Worm (Caenorhabditis elegans): Measurements from ENCODE around the gene F56D5.6.

The F56D5.6 gene

DNA sequence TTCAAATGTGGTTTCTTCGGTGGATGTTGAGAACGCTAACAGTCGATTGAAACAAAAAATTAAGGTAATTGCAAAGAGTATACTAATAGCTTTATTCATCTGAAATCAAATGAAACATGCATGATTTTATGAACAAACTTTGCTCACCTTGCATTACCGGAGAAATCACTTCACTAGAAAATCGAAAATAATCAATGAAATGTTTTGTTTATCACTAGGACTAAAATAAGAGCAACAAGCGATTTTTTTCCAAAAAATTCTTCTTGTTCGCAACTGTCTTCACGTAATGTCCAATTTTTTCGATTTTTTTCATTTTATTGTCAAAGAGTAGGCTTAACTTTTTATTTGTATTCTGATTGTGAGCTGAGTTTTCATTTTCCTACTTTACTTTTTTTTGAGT, 20.7 kb downstream of the F56D5.6 start, which contains the start of gene F56D5.9:
Gene F56D5.9 (minus strand): TSS at position 101 of the 400 bp plus-strand sequence.
- TF ChIP-seq vab-15 (tag; optimal IDR thresholded peaks at IDR 0.05) (no peak), efl-1 (optimal IDR thresholded peaks at IDR 0.05) (no peak), efl-1 (GFP tag; optimal IDR thresholded peaks at IDR 0.05 in 1 of 2) (peak in 1 of 2 experiments; percentile 62)

DNA sequence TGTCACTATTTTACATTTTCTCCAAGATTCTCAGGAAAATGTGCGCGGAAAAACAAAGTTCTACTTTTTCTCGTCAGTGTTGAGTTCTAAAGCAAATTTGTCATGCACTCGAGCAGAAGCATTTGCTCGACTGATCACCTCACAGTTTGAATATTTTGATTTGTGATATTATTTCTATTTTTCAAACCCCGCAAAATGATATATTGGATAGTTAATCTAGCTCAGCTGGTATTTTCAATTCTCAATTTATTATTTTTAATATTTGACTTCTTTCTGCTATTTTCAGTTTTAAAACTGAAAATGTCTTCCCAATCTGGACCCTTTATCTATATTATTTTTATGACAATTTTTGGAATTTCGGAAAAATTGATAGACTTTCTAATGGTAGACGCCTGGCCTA, 21.4 kb downstream of the F56D5.6 start, which contains the start of gene srxa-2:
Gene srxa-2 (plus strand): TSS at position 301 of the 400 bp plus-strand sequence.
- TF ChIP-seq unc-130 (tag; optimal IDR thresholded peaks at IDR 0.05) (no peak), fkh-8 (tag; optimal IDR thresholded peaks at IDR 0.05) (peak; percentile 7)

DNA sequence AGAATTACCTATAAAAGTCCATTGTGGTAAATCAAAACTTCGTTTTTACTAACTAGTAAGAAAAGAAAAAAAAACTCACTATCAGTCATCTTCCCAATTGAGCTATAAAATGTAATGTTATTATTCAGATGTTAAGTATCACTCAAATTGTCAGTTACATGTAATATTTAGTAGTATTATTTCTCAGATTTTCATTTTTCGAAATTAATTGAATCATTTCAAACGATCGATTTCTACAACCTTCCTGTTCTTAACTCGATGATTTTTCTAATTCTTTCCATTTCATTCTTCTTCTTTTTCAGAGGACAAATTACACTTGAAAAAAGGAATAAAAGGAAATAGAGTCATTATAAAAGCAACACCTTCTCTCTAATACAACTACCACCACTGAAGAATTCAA, 26.2 kb downstream of the F56D5.6 start, which contains the start of gene F59B8.1:
Gene F59B8.1 (plus strand): TSS at position 301 of the 400 bp plus-strand sequence.
- TF ChIP-seq efl-3 (GFP tag; optimal IDR thresholded peaks at IDR 0.05) (no peak), ztf-11 (tag; optimal IDR thresholded peaks at IDR 0.05) (no peak), tlp-1 (tag; optimal IDR thresholded peaks at IDR 0.05) (no peak), aly-2 (tag; optimal IDR thresholded peaks at IDR 0.05) (no peak), fkh-4 (tag; optimal IDR thresholded peaks at IDR 0.05; ENCODE audit: borderline replicate concordance) (no peak), F16B12.6 (tag; optimal IDR thresholded peaks at IDR 0.05) (no peak), egl-27 (tag; optimal IDR thresholded peaks at IDR 0.05) (no peak), nhr-77 (tag; optimal IDR thresholded peaks at IDR 0.05) (no peak), C04F5.9 (tag; optimal IDR thresholded peaks at IDR 0.05) (no peak), zip-4 (GFP tag; optimal IDR thresholded peaks at IDR 0.05) (no peak), egl-13 (tag; optimal IDR thresholded peaks at IDR 0.05) (no peak), aha-1 (tag; optimal IDR thresholded peaks at IDR 0.05) (no peak), nhr-28 (tag; optimal IDR thresholded peaks at IDR 0.05) (no peak), fkh-8 (tag; optimal IDR thresholded peaks at IDR 0.05) (no peak), elt-3 (tag; optimal IDR thresholded peaks at IDR 0.05) (no peak)

DNA sequence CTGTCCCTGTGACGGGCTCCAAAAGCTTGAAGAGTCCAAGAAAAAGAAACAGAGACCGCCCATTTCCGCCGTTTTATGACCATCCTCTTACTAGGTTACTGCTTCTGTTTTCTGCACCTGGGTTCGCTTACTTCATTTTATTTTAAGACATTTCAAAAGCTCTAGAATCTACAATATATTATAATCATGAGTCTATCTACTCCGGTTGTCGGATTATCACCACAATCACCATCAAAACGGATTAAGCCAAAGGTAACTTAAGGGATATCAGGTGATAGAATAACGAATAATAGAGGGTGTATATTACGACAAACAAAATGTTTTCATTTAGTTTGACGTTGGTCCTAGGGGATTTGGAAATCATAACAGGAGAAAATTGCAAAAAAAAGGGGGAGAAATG, 30.6 kb downstream of the F56D5.6 start:
- TF ChIP-seq lin-39 (tag; optimal IDR thresholded peaks at IDR 0.05) (no peak), ceh-8 (GFP tag; optimal IDR thresholded peaks at IDR 0.05) (no peak), ces-1 (GFP tag; optimal IDR thresholded peaks at IDR 0.05) (no peak), ceh-88 (GFP tag; IDR thresholded peaks at IDR 0.05) (no peak), pag-3 (tag; optimal IDR thresholded peaks at IDR 0.05; ENCODE audit: borderline replicate concordance, insufficient read depth) (no peak), nhr-84 (tag; optimal IDR thresholded peaks at IDR 0.05) (no peak), mab-9 (GFP tag; IDR thresholded peaks at IDR 0.05) (no peak), lin-14 (GFP tag; optimal IDR thresholded peaks at IDR 0.05) (no peak), lsy-2 (tag; optimal IDR thresholded peaks at IDR 0.05) (no peak), fkh-8 (tag; optimal IDR thresholded peaks at IDR 0.05) (peak; percentile 6), efl-3 (GFP tag; optimal IDR thresholded peaks at IDR 0.05) (no peak), skn-1 (tag; optimal IDR thresholded peaks at IDR 0.05) (no peak), C34B4.2 (tag; optimal IDR thresholded peaks at IDR 0.05) (no peak), fos-1 (tag; optimal IDR thresholded peaks at IDR 0.05) (no peak), sup-37 (GFP tag; optimal IDR thresholded peaks at IDR 0.05) (no peak), unc-62 (GFP tag; optimal IDR thresholded peaks at IDR 0.05) (no peak), dsc-1 (tag; optimal IDR thresholded peaks at IDR 0.05) (peak; percentile 73), efl-1 (optimal IDR thresholded peaks at IDR 0.05) (no peak), efl-1 (GFP tag; optimal IDR thresholded peaks at IDR 0.05 in 1 of 2) (peak in 1 of 2 experiments; percentile 65), fkh-4 (tag; optimal IDR thresholded peaks at IDR 0.05; ENCODE audit: borderline replicate concordance) (no peak), hlh-17 (GFP tag; optimal IDR thresholded peaks at IDR 0.05; ENCODE audit: borderline replicate concordance) (no peak), mdl-1 (tag; optimal IDR thresholded peaks at IDR 0.05) (no peak), nhr-71 (tag; optimal IDR thresholded peaks at IDR 0.05) (no peak), nhr-28 (tag; optimal IDR thresholded peaks at IDR 0.05) (no peak), zip-4 (GFP tag; optimal IDR thresholded peaks at IDR 0.05) (no peak), aha-1 (tag; optimal IDR thresholded peaks at IDR 0.05) (no peak), lin-15B (tag; optimal IDR thresholded peaks at IDR 0.05) (no peak)

Data from whole organism, L1 larva.